Worm (Caenorhabditis elegans): ENCODE results near the gene srg-46.

Gene srg-46

DNA sequence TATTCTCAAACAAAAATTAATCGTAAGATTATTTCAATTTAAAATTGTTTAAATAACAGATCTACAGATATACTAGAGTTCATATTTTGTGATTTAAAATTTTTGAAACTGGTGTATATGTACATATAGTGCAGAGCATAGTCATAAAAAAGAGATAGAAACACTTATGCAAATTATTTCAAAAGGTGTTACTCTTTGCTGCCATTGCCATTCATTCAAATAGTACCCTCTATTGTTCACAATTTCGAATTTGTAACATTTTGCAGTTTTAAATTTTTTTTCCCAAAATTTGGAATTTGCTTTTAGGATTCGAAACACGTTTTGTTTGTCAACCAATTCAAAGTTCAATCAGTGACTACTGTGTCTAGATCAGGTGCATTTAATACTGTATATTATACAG lies 3.3 kb upstream of the srg-46 start, which contains the start of gene F32H5.4:
Gene F32H5.4 (plus strand): TSS at position 301 of the 400 bp plus-strand sequence.
- no peak for TF ChIP-seq attf-5 (GFP tag; optimal IDR thresholded peaks at IDR 0.05)
- no peak for TF ChIP-seq rcor-1 (GFP tag; IDR thresholded peaks at IDR 0.05)
- TF ChIP-seq ets-4 (GFP tag; optimal IDR thresholded peaks at IDR 0.05), result no peak
- TF ChIP-seq lag-1 (GFP tag; IDR thresholded peaks at IDR 0.05), result no peak
- TF ChIP-seq ccch-3 (GFP tag; optimal IDR thresholded peaks at IDR 0.05), result no peak
- TF ChIP-seq xnd-1 (tag; optimal IDR thresholded peaks at IDR 0.05), result no peak
- TF ChIP-seq F49E8.2 (tag; optimal IDR thresholded peaks at IDR 0.05; ENCODE audit: insufficient read depth), result no peak
- TF ChIP-seq attf-6 (GFP tag; IDR thresholded peaks at IDR 0.05), result no peak
- TF ChIP-seq madf-8 (GFP tag; conservative IDR thresholded peaks at IDR 0.05), result no peak
- no peak for TF ChIP-seq nhr-120 (GFP tag; IDR thresholded peaks at IDR 0.05)
- TF ChIP-seq ceh-91 (GFP tag; IDR thresholded peaks at IDR 0.05), result no peak
- no peak for TF ChIP-seq ZK185.1 (tag; optimal IDR thresholded peaks at IDR 0.05; ENCODE audit: poor library complexity, severe bottlenecking)
- no peak for TF ChIP-seq B0035.1 (tag; optimal IDR thresholded peaks at IDR 0.05)
- no peak for TF ChIP-seq lsy-27 (tag; optimal IDR thresholded peaks at IDR 0.05; ENCODE audit: borderline replicate concordance, insufficient read depth)
- TF ChIP-seq somi-1 (GFP tag; optimal IDR thresholded peaks at IDR 0.05), result no peak
- no peak for TF ChIP-seq mel-28 (tag; optimal IDR thresholded peaks at IDR 0.05; ENCODE audit: borderline replicate concordance)
- no peak for TF ChIP-seq fkh-3 (tag; optimal IDR thresholded peaks at IDR 0.05)
- no peak for TF ChIP-seq F23B12.7 (tag; optimal IDR thresholded peaks at IDR 0.05; ENCODE audit: insufficient read depth)

DNA sequence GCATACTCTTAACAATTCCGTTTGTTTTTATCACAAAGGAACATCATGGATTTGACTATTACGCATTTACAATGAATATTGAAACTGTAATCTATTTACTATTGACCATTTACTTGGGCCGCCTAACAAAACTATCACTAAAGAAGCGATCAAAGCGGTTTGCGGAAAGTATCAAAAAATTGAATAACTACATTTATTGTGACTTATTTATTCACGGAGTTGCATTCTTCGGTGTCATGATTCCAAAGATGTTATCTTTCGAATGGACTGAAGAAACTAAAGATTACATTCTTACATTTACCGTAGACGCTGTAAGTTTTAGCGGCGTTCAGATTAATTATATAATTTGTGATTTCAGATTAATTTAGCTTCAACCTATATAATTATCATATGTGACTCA lies 712 bp downstream of the srg-46 start:
- TF ChIP-seq nhr-80 (tag; optimal IDR thresholded peaks at IDR 0.05) (no peak), Y67H2A.10 (GFP tag; conservative IDR thresholded peaks at IDR 0.05) (no peak), nfyb-1 (GFP tag; IDR thresholded peaks at IDR 0.05) (no peak), ZK185.1 (tag; optimal IDR thresholded peaks at IDR 0.05; ENCODE audit: poor library complexity, severe bottlenecking) (no peak), attf-6 (GFP tag; IDR thresholded peaks at IDR 0.05) (no peak), nhr-179 (tag; optimal IDR thresholded peaks at IDR 0.05) (no peak), ceh-100 (GFP tag; IDR thresholded peaks at IDR 0.05) (no peak), let-526 (GFP tag; IDR thresholded peaks at IDR 0.05) (no peak), athp-1 (tag; optimal IDR thresholded peaks at IDR 0.05) (no peak), B0035.1 (tag; optimal IDR thresholded peaks at IDR 0.05) (no peak), egrh-3 (GFP tag; IDR thresholded peaks at IDR 0.05) (no peak), hsf-1 (GFP tag; IDR thresholded peaks at IDR 0.05) (no peak), K11D2.4 (GFP tag; IDR thresholded peaks at IDR 0.05) (no peak)

DNA sequence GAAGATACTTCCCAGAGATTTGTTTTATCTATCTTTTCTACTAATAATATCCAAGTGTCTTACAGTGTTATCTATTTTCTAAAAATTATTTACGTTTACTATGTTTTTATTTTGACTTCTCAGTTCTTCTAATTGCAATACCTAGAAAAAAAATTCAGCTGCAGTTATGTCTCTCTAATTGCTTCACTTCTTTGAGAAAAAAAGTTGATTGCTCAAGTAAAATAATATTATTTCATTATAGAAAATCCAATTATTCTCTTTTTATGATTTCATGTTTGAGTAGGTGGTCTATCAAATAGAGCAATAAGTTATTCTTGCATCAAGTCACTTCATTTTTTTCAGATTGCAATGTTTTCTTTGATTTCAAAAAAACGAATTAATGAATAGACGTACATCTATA lies 3.0 kb downstream of the srg-46 start:
- TF ChIP-seq lsl-1 (GFP tag; optimal IDR thresholded peaks at IDR 0.05) (no peak), tbp1 (GFP tag; optimal IDR thresholded peaks at IDR 0.05) (no peak), efl-1 (GFP tag; optimal IDR thresholded peaks at IDR 0.05) (no peak), ztf-18 (tag; optimal IDR thresholded peaks at IDR 0.05) (no peak), ztf-6 (GFP tag; IDR thresholded peaks at IDR 0.05) (no peak), B0336.3 (GFP tag; IDR thresholded peaks at IDR 0.05) (no peak)

DNA sequence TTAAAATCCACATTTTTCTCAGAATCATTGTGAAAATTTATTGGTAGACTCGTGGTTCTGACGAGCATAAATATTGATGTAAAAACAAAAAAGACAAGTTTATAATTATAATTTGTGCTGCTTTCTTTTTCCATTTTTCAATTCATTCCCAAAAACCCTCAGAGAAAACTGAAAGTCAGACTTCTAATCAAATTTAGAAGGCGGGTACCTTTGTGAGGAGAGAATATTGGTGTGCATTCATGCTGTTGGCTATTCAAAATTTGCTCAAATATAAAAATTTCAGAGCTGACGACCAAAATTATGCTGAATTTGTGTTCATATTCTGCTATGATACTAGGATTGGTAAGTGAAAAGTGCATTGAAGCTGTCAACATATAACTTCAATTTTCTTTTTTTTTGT lies 3.5 kb downstream of the srg-46 start, which contains the start of gene srx-125:
Gene srx-125 (plus strand): TSS at position 301 of the 400 bp plus-strand sequence.
- TF ChIP-seq ztf-28 (GFP tag; IDR thresholded peaks at IDR 0.05) (no peak), T26A5.8 (tag; optimal IDR thresholded peaks at IDR 0.05) (no peak), hmg-1.2 (GFP tag; IDR thresholded peaks at IDR 0.05) (no peak), let-526 (GFP tag; IDR thresholded peaks at IDR 0.05) (no peak), snpc-1.1 (tag; optimal IDR thresholded peaks at IDR 0.05; ENCODE audit: insufficient read depth) (no peak)
